Worm (Caenorhabditis elegans) whole organism, young adult: ENCODE results near the gene T22E5.1.

Source experiments
- cebp-2 ChIP-seq: fragments of 200-800 bp; sonication (Bioruptor generic); IDR thresholded peaks from 2 replicates; pipeline ENCODE4 v1.3.6; 2022; ENCODE audit warnings: missing genetic modification characterization, missing compliant biosample characterization
- ceh-40 ChIP-seq: fragments of 200-800 bp; sonication (Bioruptor generic); IDR thresholded peaks from 2 replicates; pipeline ENCODE4 v1.3.6; 2022; ENCODE audit warnings: missing genetic modification characterization, missing compliant biosample characterization
- dox-1 ChIP-seq: fragments of 200-800 bp; sonication (Bioruptor generic); IDR thresholded peaks from 2 replicates; pipeline ENCODE4 v1.3.6; 2022; ENCODE audit warnings: missing genetic modification reagents, missing genetic modification characterization, missing compliant biosample characterization
- hsf-1 ChIP-seq: fragments of 200-800 bp; sonication (Bioruptor generic); IDR thresholded peaks from 2 replicates; pipeline ENCODE4 v1.3.6; 2022; ENCODE audit warnings: missing genetic modification reagents, missing genetic modification characterization, missing compliant biosample characterization
- sdz-38 ChIP-seq: sonication (generic microtip); optimal IDR thresholded peaks from 2 replicates; lab custom pipeline; 2016; ENCODE audit warnings: missing genotype, missing genetic modification characterization, missing compliant biosample characterization
- sea-2 ChIP-seq: fragments of 200-800 bp; sonication (Bioruptor generic); IDR thresholded peaks from 2 replicates; pipeline ENCODE4 v1.3.6; 2022; ENCODE audit warnings: missing genetic modification characterization, missing compliant biosample characterization
- unc-62 ChIP-seq: fragments of 150-350 bp; optimal IDR thresholded peaks from 2 replicates; lab custom pipeline; 2014; ENCODE audit warnings: missing biosample characterization, missing genetic modification reagents, missing genetic modification characterization

DNA sequence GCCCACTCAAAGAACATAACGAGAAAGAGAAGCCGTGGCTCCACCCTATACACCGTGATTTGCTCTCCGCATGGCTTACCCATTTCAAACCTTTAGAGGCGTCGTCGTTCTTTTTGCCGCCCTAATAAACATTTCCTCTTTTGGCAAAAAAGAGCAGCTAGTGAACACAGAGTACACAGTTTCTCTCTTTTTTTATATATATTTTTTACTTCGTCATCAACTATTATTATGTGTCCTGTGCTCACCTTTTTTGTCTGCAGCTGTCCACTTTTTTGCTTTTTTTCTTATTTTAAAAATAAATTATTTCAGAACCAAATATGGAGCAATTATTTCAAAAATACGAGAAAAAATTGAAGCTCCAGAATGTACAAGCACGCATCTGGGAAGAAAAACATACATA is 43.0 kb upstream of the T22E5.1 start, which contains the start of gene C03B1.2:
- TF ChIP-seq sea-2 (GFP tag; lab: Robert Waterston, UW): no peak
- TF ChIP-seq sdz-38 (tag; lab: Kevin White, UChicago): no peak
- no peak for TF ChIP-seq cebp-2 (GFP tag; lab: Robert Waterston, UW)
- TF ChIP-seq ceh-40: no peak
- no peak for TF ChIP-seq hsf-1
- no peak for TF ChIP-seq unc-62 (GFP tag; lab: Kevin White, UChicago)
- no peak for TF ChIP-seq dox-1 (GFP tag; lab: Robert Waterston, UW)
